Worm (Caenorhabditis elegans): ENCODE results near the gene pygo-1.

DNA sequence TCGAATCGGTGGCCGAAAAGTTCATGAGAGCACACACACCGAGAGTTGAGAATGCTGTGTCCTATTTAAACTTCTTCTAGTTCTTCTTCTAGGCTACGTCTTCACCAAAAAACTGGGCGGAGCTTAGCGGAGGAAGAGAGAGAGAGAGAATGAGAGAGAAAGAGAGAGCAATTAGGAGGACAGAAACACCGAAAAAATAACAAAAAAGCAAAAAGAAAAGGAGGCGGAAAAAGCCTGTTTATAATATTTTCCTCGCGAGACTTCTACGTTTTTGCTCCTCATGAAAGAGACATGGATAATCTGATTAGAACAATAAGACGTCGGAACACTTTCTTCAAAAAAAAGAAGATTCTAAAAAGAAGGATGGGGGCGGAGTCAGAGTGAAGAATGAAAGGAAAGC is 38.9 kb downstream of the pygo-1 start, which contains the start of gene tkr-3:
- TF ChIP-seq nhr-11 (tag; optimal IDR thresholded peaks at IDR 0.05) (no peak), nhr-77 (tag; optimal IDR thresholded peaks at IDR 0.05) (no peak), aly-2 (tag; optimal IDR thresholded peaks at IDR 0.05) (no peak), ama-1 (optimal IDR thresholded peaks at IDR 0.05) (no peak), skn-1 (tag; optimal IDR thresholded peaks at IDR 0.05) (no peak), lin-39 (tag; optimal IDR thresholded peaks at IDR 0.05) (no peak), zag-1 (tag; optimal IDR thresholded peaks at IDR 0.05) (no peak)
